Fruit fly (Drosophila melanogaster): ENCODE measurements around the gene CG31436.

DNA sequence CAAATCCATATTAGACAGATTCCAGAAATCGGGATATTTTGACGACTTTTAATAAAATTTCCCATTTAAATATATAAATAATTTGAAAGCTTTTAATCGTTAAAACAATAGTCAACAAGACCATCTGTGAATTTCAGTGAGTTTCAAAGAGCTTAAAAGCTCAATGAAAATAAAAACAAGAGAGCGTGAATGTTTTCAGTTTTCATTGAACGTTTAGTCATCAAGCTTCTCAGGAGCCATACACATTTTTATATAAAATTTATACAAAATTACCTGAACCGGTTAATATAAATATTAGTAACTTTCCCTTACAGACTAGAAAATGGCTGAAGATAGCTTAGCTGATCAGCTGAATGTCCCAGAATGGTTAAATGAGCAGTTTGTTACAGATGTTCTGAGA is 1.7 kb upstream of the CG31436 start, which contains the start of gene CG31370:
- no peak for TF ChIP-seq ovo (GFP tag; optimal IDR thresholded peaks at IDR 0.05)
- no peak for TF ChIP-seq CG14711 (tag; optimal IDR thresholded peaks at IDR 0.05)

Data from whole organism, adult.